Worm (Caenorhabditis elegans) whole organism, L1 larva: ENCODE measurements around the gene vps-29.

ENCODE experiments used
- C34B4.2 ChIP-seq: sonication (generic microtip); optimal IDR thresholded peaks from 2 replicates; lab custom pipeline; 2017; ENCODE audit warnings: mild to moderate bottlenecking, missing genetic modification characterization, missing compliant biosample characterization
- alr-1 ChIP-seq: fragments of 200-800 bp; sonication (Bioruptor generic); optimal IDR thresholded peaks from 2 replicates; lab custom pipeline; 2018; ENCODE audit warnings: borderline replicate concordance, mild to moderate bottlenecking, missing genetic modification characterization, missing compliant biosample characterization
- aly-2 ChIP-seq: fragments of 150-350 bp; optimal IDR thresholded peaks from 2 replicates; lab custom pipeline; 2014; ENCODE audit warnings: missing biosample characterization, missing genetic modification characterization
- ceh-8 ChIP-seq: fragments of 200-800 bp; sonication (Bioruptor generic); optimal IDR thresholded peaks from 2 replicates; lab custom pipeline; 2018; ENCODE audit warnings: mild to moderate bottlenecking, missing genetic modification characterization, moderate library complexity, missing compliant biosample characterization
- ceh-82 ChIP-seq, 3 experiments: fragments of 150-350 bp in 1 of 3; sonication (generic microtip) in 2 of 3; optimal IDR thresholded peaks; 2 replicates each; lab custom pipeline; 2014 to 2017; ENCODE audit warnings: missing biosample characterization in 3 of 3, missing genetic modification characterization in 3 of 3
- ceh-90 ChIP-seq: sonication (generic microtip); optimal IDR thresholded peaks from 2 replicates; lab custom pipeline; 2016; ENCODE audit warnings: missing genetic modification characterization, missing compliant biosample characterization
- ces-1 ChIP-seq: fragments of 150-350 bp; optimal IDR thresholded peaks from 2 replicates; lab custom pipeline; 2014; ENCODE audit warnings: missing biosample characterization, missing genetic modification reagents, missing genetic modification characterization
- efl-1 ChIP-seq, 4 experiments: fragments of 150-350 bp; optimal IDR thresholded peaks in 3 of 4; peaks in 1 of 4; 1 replicate in 1 of 4; 2 replicates in 3 of 4; lab custom pipeline; 2014; ENCODE audit warnings: missing biosample characterization in 2 of 4, missing genetic modification characterization in 2 of 4, missing genetic modification reagents in 2 of 4
- egl-13 ChIP-seq: sonication (generic microtip); optimal IDR thresholded peaks from 2 replicates; lab custom pipeline; 2016; ENCODE audit warnings: missing genotype, missing genetic modification reagents, missing genetic modification characterization, missing compliant biosample characterization
- egl-27 ChIP-seq, 2 experiments: fragments of 150-350 bp in 1 of 2; sonication (generic microtip); optimal IDR thresholded peaks; 3 replicates each; lab custom pipeline; 2017 to 2018; ENCODE audit warnings: missing biosample characterization in 2 of 2, missing genetic modification characterization in 2 of 2, missing genetic modification reagents in 2 of 2
- elt-3 ChIP-seq, 6 experiments: fragments of 150-350 bp in 1 of 6; sonication (generic microtip); optimal IDR thresholded peaks; 2 replicates each; lab custom pipeline; 2017 to 2018; ENCODE audit warnings: missing biosample characterization in 6 of 6, missing genetic modification characterization in 6 of 6, inconsistent platforms in 1 of 6
- fkh-10 ChIP-seq: sonication (generic microtip); optimal IDR thresholded peaks from 2 replicates; lab custom pipeline; 2017; ENCODE audit warnings: missing biosample characterization, missing genetic modification reagents, missing genetic modification characterization
- grh-1 ChIP-seq: fragments of 200-800 bp; sonication (Bioruptor generic); IDR thresholded peaks from 2 replicates; pipeline ENCODE4 v1.3.6; 2022; ENCODE audit warnings: missing genetic modification reagents, missing genetic modification characterization, missing compliant biosample characterization
- hpl-2 ChIP-seq: fragments of 150-350 bp; optimal IDR thresholded peaks from 2 replicates; lab custom pipeline; 2014; ENCODE audit warnings: missing biosample characterization, missing genetic modification reagents, missing genetic modification characterization
- irx-1 ChIP-seq: sonication (generic microtip); optimal IDR thresholded peaks from 2 replicates; lab custom pipeline; 2016; ENCODE audit warnings: missing genetic modification characterization, missing compliant biosample characterization
- lin-15B ChIP-seq: fragments of 150-350 bp; sonication (generic microtip); optimal IDR thresholded peaks from 3 replicates; lab custom pipeline; 2014; ENCODE audit warnings: missing biosample characterization, missing genetic modification characterization
- lin-35 ChIP-seq, 2 experiments: fragments of 150-350 bp; optimal IDR thresholded peaks; 2 replicates each; lab custom pipeline; 2014; ENCODE audit warnings: missing biosample characterization in 2 of 2, missing genetic modification characterization in 2 of 2, missing genetic modification reagents in 2 of 2
- lin-39 ChIP-seq: fragments of 150-350 bp; optimal IDR thresholded peaks from 2 replicates; lab custom pipeline; 2014; ENCODE audit warnings: missing biosample characterization, missing genetic modification reagents, missing genetic modification characterization
- lir-3 ChIP-seq: sonication (generic microtip); optimal IDR thresholded peaks from 2 replicates; lab custom pipeline; 2016; ENCODE audit warnings: mild to moderate bottlenecking, missing genetic modification characterization, moderate library complexity, missing compliant biosample characterization; ENCODE audit not compliant: poor library complexity
- lsy-2 ChIP-seq, 2 experiments: fragments of 150-350 bp; optimal IDR thresholded peaks; 2 replicates each; lab custom pipeline; 2014; ENCODE audit warnings: missing biosample characterization in 2 of 2, missing genetic modification characterization in 2 of 2
- mdl-1 ChIP-seq, 2 experiments: fragments of 150-350 bp; optimal IDR thresholded peaks; 2 replicates each; lab custom pipeline; 2014 to 2017; ENCODE audit warnings: missing biosample characterization in 2 of 2, missing genetic modification characterization in 2 of 2, inconsistent platforms in 1 of 2
- nhr-11 ChIP-seq: fragments of 150-350 bp; optimal IDR thresholded peaks from 2 replicates; lab custom pipeline; 2014; ENCODE audit warnings: missing biosample characterization, missing genetic modification characterization
- nhr-12 ChIP-seq: sonication (generic microtip); optimal IDR thresholded peaks from 2 replicates; lab custom pipeline; 2017; ENCODE audit warnings: missing biosample characterization, missing genetic modification characterization
- nhr-20 ChIP-seq: sonication (generic microtip); optimal IDR thresholded peaks from 2 replicates; lab custom pipeline; 2016; ENCODE audit warnings: mild to moderate bottlenecking, missing genetic modification characterization, missing compliant biosample characterization
- nhr-237 ChIP-seq: fragments of 150-350 bp; optimal IDR thresholded peaks from 2 replicates; lab custom pipeline; 2014; ENCODE audit warnings: missing biosample characterization, missing genetic modification characterization
- nhr-28 ChIP-seq: fragments of 150-350 bp; optimal IDR thresholded peaks from 2 replicates; lab custom pipeline; 2014; ENCODE audit warnings: missing biosample characterization, missing genetic modification characterization
- nhr-71 ChIP-seq: sonication (generic microtip); optimal IDR thresholded peaks from 2 replicates; lab custom pipeline; 2016; ENCODE audit warnings: mild to moderate bottlenecking, missing genetic modification characterization, moderate library complexity, missing compliant biosample characterization
- nhr-77 ChIP-seq: fragments of 150-350 bp; optimal IDR thresholded peaks from 2 replicates; lab custom pipeline; 2014; ENCODE audit warnings: missing biosample characterization, missing genetic modification characterization
- nhr-90 ChIP-seq: sonication (generic microtip); optimal IDR thresholded peaks from 2 replicates; lab custom pipeline; 2016; ENCODE audit warnings: mild to moderate bottlenecking, missing genetic modification characterization, missing compliant biosample characterization; ENCODE audit not compliant: poor library complexity
- pag-3 ChIP-seq: sonication (generic microtip); optimal IDR thresholded peaks from 2 replicates; lab custom pipeline; 2017; ENCODE audit warnings: missing genetic modification characterization, mild to moderate bottlenecking, missing compliant biosample characterization, antibody characterized with exemption, borderline replicate concordance; ENCODE audit not compliant: insufficient read depth
- pax-3 ChIP-seq: fragments of 200-800 bp; sonication (Bioruptor generic); optimal IDR thresholded peaks from 2 replicates; lab custom pipeline; 2018; ENCODE audit warnings: mild to moderate bottlenecking, missing genetic modification characterization, moderate library complexity, missing compliant biosample characterization
- pqm-1 ChIP-seq: sonication (generic microtip); optimal IDR thresholded peaks from 3 replicates; lab custom pipeline; 2017; ENCODE audit warnings: missing biosample characterization, missing genetic modification characterization
- skn-1 ChIP-seq: fragments of 150-350 bp; optimal IDR thresholded peaks from 2 replicates; lab custom pipeline; 2014; ENCODE audit warnings: missing biosample characterization, missing genetic modification characterization
- snpc-4 ChIP-seq: fragments of 150-350 bp; optimal IDR thresholded peaks from 2 replicates; lab custom pipeline; 2014; ENCODE audit warnings: missing biosample characterization, missing genetic modification characterization
- sptf-1 ChIP-seq: fragments of 150-350 bp; optimal IDR thresholded peaks from 2 replicates; lab custom pipeline; 2014; ENCODE audit warnings: missing biosample characterization, missing genetic modification characterization
- swsn-7 ChIP-seq: sonication (generic microtip); optimal IDR thresholded peaks from 2 replicates; lab custom pipeline; 2016; ENCODE audit warnings: missing genetic modification characterization, missing compliant biosample characterization
- tbx-2 ChIP-seq: sonication (generic microtip); optimal IDR thresholded peaks from 2 replicates; lab custom pipeline; 2016; ENCODE audit warnings: missing genetic modification characterization, missing compliant biosample characterization
- tlp-1 ChIP-seq: fragments of 150-350 bp; optimal IDR thresholded peaks from 2 replicates; lab custom pipeline; 2014; ENCODE audit warnings: missing biosample characterization, missing genetic modification characterization
- unc-130 ChIP-seq: fragments of 150-350 bp; optimal IDR thresholded peaks from 2 replicates; lab custom pipeline; 2017; ENCODE audit warnings: missing biosample characterization, missing genetic modification characterization, inconsistent platforms
- unc-30 ChIP-seq: sonication (generic microtip); optimal IDR thresholded peaks from 2 replicates; lab custom pipeline; 2017; ENCODE audit warnings: missing biosample characterization, missing genetic modification characterization
- unc-62 ChIP-seq: fragments of 150-350 bp; optimal IDR thresholded peaks from 2 replicates; lab custom pipeline; 2014; ENCODE audit warnings: missing biosample characterization, missing genetic modification reagents, missing genetic modification characterization
- unc-86 ChIP-seq: sonication (generic microtip); optimal IDR thresholded peaks from 2 replicates; lab custom pipeline; 2016; ENCODE audit warnings: missing genetic modification characterization, missing compliant biosample characterization
- vab-15 ChIP-seq: sonication (generic microtip); optimal IDR thresholded peaks from 2 replicates; lab custom pipeline; 2017; ENCODE audit warnings: missing genotype, mild to moderate bottlenecking, missing genetic modification characterization, missing compliant biosample characterization
- zag-1 ChIP-seq: fragments of 150-350 bp; optimal IDR thresholded peaks from 2 replicates; lab custom pipeline; 2014; ENCODE audit warnings: missing biosample characterization, missing genetic modification characterization
- zip-4 ChIP-seq: fragments of 200-800 bp; sonication (Bioruptor generic); optimal IDR thresholded peaks from 2 replicates; lab custom pipeline; 2018; ENCODE audit warnings: mild to moderate bottlenecking, missing genetic modification characterization, moderate library complexity, missing compliant biosample characterization
- ztf-11 ChIP-seq, 2 experiments: sonication (generic microtip); optimal IDR thresholded peaks; 2 replicates each; lab custom pipeline; 2016 to 2017; ENCODE audit warnings: missing genetic modification characterization in 2 of 2, missing biosample characterization in 1 of 2, missing compliant biosample characterization in 1 of 2

Gene vps-29

ce11 chrIII:10146701-10147100 is 33.8 kb upstream of the vps-29 start, which contains the start of gene K08E5.1:
TSS of gene K08E5.1 (minus strand) at chrIII:10146801.
- no peak for TF ChIP-seq unc-62 (GFP tag; lab: Kevin White, UChicago)
- no peak for TF ChIP-seq unc-130 (tag; lab: Kevin White, UChicago)
- TF ChIP-seq lin-39 (tag; lab: Kevin White, UChicago): no peak
- TF ChIP-seq nhr-11 (tag; lab: Kevin White, UChicago): no peak
- TF ChIP-seq ceh-82 (tag; optimal IDR thresholded peaks at IDR 0.05; lab: Kevin White, UChicago): no peak
- no peak for TF ChIP-seq nhr-12 (tag; lab: Kevin White, UChicago)
- no peak for TF ChIP-seq nhr-90 (tag; lab: Kevin White, UChicago)
- no peak for TF ChIP-seq nhr-77 (tag; lab: Kevin White, UChicago)
- TF ChIP-seq tlp-1 (tag; lab: Kevin White, UChicago): no peak
- no peak for TF ChIP-seq vab-15
- TF ChIP-seq lir-3 (tag; lab: Kevin White, UChicago): no peak
- no peak for TF ChIP-seq fkh-10 (GFP tag; lab: Kevin White, UChicago)
- TF ChIP-seq lsy-2 (tag; optimal IDR thresholded peaks at IDR 0.05; lab: Kevin White, UChicago): no peak
- TF ChIP-seq snpc-4: no peak
- no peak for TF ChIP-seq lin-15B
- no peak for TF ChIP-seq pqm-1 (tag; lab: Kevin White, UChicago)
- no peak for TF ChIP-seq grh-1 (GFP tag; lab: Robert Waterston, UW)
- TF ChIP-seq elt-3 (tag; optimal IDR thresholded peaks at IDR 0.05; lab: Kevin White, UChicago): no peak
- no peak for TF ChIP-seq C34B4.2 (tag; lab: Kevin White, UChicago)

- TF ChIP-seq ceh-8 (no peak), skn-1 (tag; lab: Kevin White, UChicago) (no peak), hpl-2 (no peak), zip-4 (GFP tag; lab: Kevin White, UChicago) (no peak), tbx-2 (tag; lab: Kevin White, UChicago) (no peak), lsy-2 (tag; optimal IDR thresholded peaks at IDR 0.05; lab: Kevin White, UChicago) (no peak), pax-3 (no peak), efl-1 (optimal IDR thresholded peaks at IDR 0.05; lab: Kevin White, UChicago) (no peak), efl-1 (GFP tag; optimal IDR thresholded peaks at IDR 0.05 in 1 of 2; lab: Kevin White, UChicago) (no peak), aly-2 (tag; lab: Kevin White, UChicago) (no peak), ceh-90 (tag; lab: Kevin White, UChicago) (no peak), pag-3 (tag; lab: Kevin White, UChicago) (no peak), unc-62 (GFP tag; lab: Kevin White, UChicago) (no peak)
Observed at ce11 chrIII:10140732-10141131, 27.9 kb upstream of the vps-29 start, which contains the start of gene K08E5.6. TSS of gene K08E5.6 (plus strand) at chrIII:10141032.

ce11 chrIII:10136778-10137177 is 23.9 kb upstream of the vps-29 start, which contains the start of gene ZK1128.7:
TSS of gene ZK1128.7 (plus strand) at chrIII:10137006.
- TF ChIP-seq vab-15 (no peak), nhr-20 (tag; lab: Kevin White, UChicago) (no peak), nhr-71 (tag; lab: Kevin White, UChicago) (no peak), sptf-1 (tag; lab: Kevin White, UChicago) (no peak), zag-1 (tag; lab: Kevin White, UChicago) (no peak), irx-1 (tag; lab: Kevin White, UChicago) (peak; percentile 10), ceh-82 (tag; optimal IDR thresholded peaks at IDR 0.05; lab: Kevin White, UChicago) (no peak), lin-39 (tag; lab: Kevin White, UChicago) (no peak), unc-30 (tag; lab: Kevin White, UChicago) (no peak), nhr-28 (tag; lab: Kevin White, UChicago) (no peak), zip-4 (GFP tag; lab: Kevin White, UChicago) (no peak), egl-27 (tag; optimal IDR thresholded peaks at IDR 0.05; lab: Kevin White, UChicago) (no peak), nhr-12 (tag; lab: Kevin White, UChicago) (no peak), lin-35 (GFP tag; optimal IDR thresholded peaks at IDR 0.05; lab: Kevin White, UChicago) (peak in 1 of 2 experiments; percentile 7), tlp-1 (tag; lab: Kevin White, UChicago) (no peak), efl-1 (optimal IDR thresholded peaks at IDR 0.05; lab: Kevin White, UChicago) (peak in 1 of 2 experiments; percentile 19), efl-1 (GFP tag; optimal IDR thresholded peaks at IDR 0.05 in 1 of 2; lab: Kevin White, UChicago) (peak in 1 of 2 experiments; percentile 48), grh-1 (GFP tag; lab: Robert Waterston, UW) (no peak), ces-1 (GFP tag; lab: Kevin White, UChicago) (no peak), mdl-1 (tag; optimal IDR thresholded peaks at IDR 0.05; lab: Kevin White, UChicago) (no peak), fkh-10 (GFP tag; lab: Kevin White, UChicago) (no peak), nhr-237 (tag; lab: Kevin White, UChicago) (no peak), unc-86 (tag; lab: Kevin White, UChicago) (no peak), ztf-11 (tag; optimal IDR thresholded peaks at IDR 0.05; lab: Kevin White, UChicago) (no peak), egl-13 (tag; lab: Kevin White, UChicago) (no peak), alr-1 (tag; lab: Kevin White, UChicago) (no peak), swsn-7 (tag; lab: Kevin White, UChicago) (no peak), unc-62 (GFP tag; lab: Kevin White, UChicago) (no peak), elt-3 (tag; optimal IDR thresholded peaks at IDR 0.05; lab: Kevin White, UChicago) (no peak), ceh-8 (no peak)
